Worm (Caenorhabditis elegans) whole organism, L2 larva: ENCODE results near the gene sex-1.

Source experiments
- C34F6.9 ChIP-seq: fragments of 150-350 bp; optimal IDR thresholded peaks from 2 replicates; lab custom pipeline; 2014; ENCODE audit warnings: missing biosample characterization, missing genetic modification characterization
- F13H6.1 ChIP-seq: sonication (generic microtip); optimal IDR thresholded peaks from 2 replicates; lab custom pipeline; 2016; ENCODE audit warnings: missing genetic modification characterization, missing compliant biosample characterization
- R02D3.7 ChIP-seq: fragments of 150-350 bp; optimal IDR thresholded peaks from 2 replicates; lab custom pipeline; 2014; ENCODE audit warnings: missing biosample characterization, missing genetic modification characterization
- Y55F3AM.14 ChIP-seq: fragments of 200-800 bp; sonication (Bioruptor generic); optimal IDR thresholded peaks from 2 replicates; lab custom pipeline; 2018; ENCODE audit warnings: mild to moderate bottlenecking, missing genetic modification characterization, missing compliant biosample characterization
- ZK546.5 ChIP-seq: sonication (generic microtip); optimal IDR thresholded peaks from 2 replicates; lab custom pipeline; 2017; ENCODE audit warnings: missing biosample characterization, missing genetic modification characterization
- alr-1 ChIP-seq: fragments of 150-350 bp; optimal IDR thresholded peaks from 2 replicates; lab custom pipeline; 2014; ENCODE audit warnings: missing biosample characterization, missing genetic modification characterization
- aly-2 ChIP-seq: fragments of 150-350 bp; optimal IDR thresholded peaks from 2 replicates; lab custom pipeline; 2014; ENCODE audit warnings: missing biosample characterization, missing genetic modification characterization
- ama-1 ChIP-seq: fragments of 150-350 bp; optimal IDR thresholded peaks from 2 replicates; lab custom pipeline; 2018; ENCODE audit warnings: inconsistent platforms
- blmp-1 ChIP-seq: sonication (generic microtip); optimal IDR thresholded peaks from 2 replicates; lab custom pipeline; 2017; ENCODE audit warnings: missing genetic modification characterization, mild to moderate bottlenecking, missing compliant biosample characterization, antibody characterized with exemption, moderate library complexity; ENCODE audit not compliant: insufficient read depth
- ceh-16 ChIP-seq: fragments of 150-350 bp; optimal IDR thresholded peaks from 2 replicates; lab custom pipeline; 2014; ENCODE audit warnings: missing biosample characterization, missing genetic modification characterization
- ceh-82 ChIP-seq: fragments of 150-350 bp; optimal IDR thresholded peaks from 2 replicates; lab custom pipeline; 2014; ENCODE audit warnings: missing biosample characterization, missing genetic modification characterization
- crh-2 ChIP-seq: sonication (generic microtip); optimal IDR thresholded peaks from 2 replicates; lab custom pipeline; 2017; ENCODE audit warnings: missing biosample characterization, missing genetic modification characterization
- dmd-4 ChIP-seq: sonication (generic microtip); optimal IDR thresholded peaks from 2 replicates; lab custom pipeline; 2017; ENCODE audit warnings: missing biosample characterization, missing genetic modification characterization
- egl-27 ChIP-seq: sonication (generic microtip); optimal IDR thresholded peaks from 3 replicates; lab custom pipeline; 2017; ENCODE audit warnings: missing biosample characterization, missing genetic modification reagents, missing genetic modification characterization
- elt-1 ChIP-seq: fragments of 150-350 bp; optimal IDR thresholded peaks from 2 replicates; lab custom pipeline; 2014; ENCODE audit warnings: missing biosample characterization, missing genetic modification characterization
- elt-3 ChIP-seq: sonication (generic microtip); optimal IDR thresholded peaks from 2 replicates; lab custom pipeline; 2017; ENCODE audit warnings: missing biosample characterization, missing genetic modification characterization
- fos-1 ChIP-seq: fragments of 150-350 bp; optimal IDR thresholded peaks from 2 replicates; lab custom pipeline; 2014; ENCODE audit warnings: missing biosample characterization, missing genetic modification characterization
- gmeb-1 ChIP-seq: fragments of 150-350 bp; optimal IDR thresholded peaks from 2 replicates; lab custom pipeline; 2014; ENCODE audit warnings: missing biosample characterization, missing genetic modification characterization
- lin-11 ChIP-seq: fragments of 150-350 bp; sonication (generic microtip); optimal IDR thresholded peaks from 2 replicates; lab custom pipeline; 2014; ENCODE audit warnings: missing biosample characterization, missing genetic modification characterization, inconsistent platforms, mixed read lengths
- lin-13 ChIP-seq: fragments of 150-350 bp; optimal IDR thresholded peaks from 2 replicates; lab custom pipeline; 2014; ENCODE audit warnings: missing biosample characterization, missing genetic modification reagents, missing genetic modification characterization
- lin-39 ChIP-seq: fragments of 150-350 bp; optimal IDR thresholded peaks from 2 replicates; lab custom pipeline; 2014; ENCODE audit warnings: missing biosample characterization, missing genetic modification reagents, missing genetic modification characterization
- lsy-2 ChIP-seq, 2 experiments: fragments of 150-350 bp in 1 of 2; sonication (generic microtip) in 1 of 2; optimal IDR thresholded peaks; 2 replicates each; lab custom pipeline; 2014 to 2017; ENCODE audit warnings: missing biosample characterization in 2 of 2, missing genetic modification characterization in 2 of 2
- mab-5 ChIP-seq: fragments of 150-350 bp; optimal IDR thresholded peaks from 2 replicates; lab custom pipeline; 2014; ENCODE audit warnings: missing biosample characterization, missing genetic modification characterization
- mbf-1 ChIP-seq: sonication (generic microtip); optimal IDR thresholded peaks from 2 replicates; lab custom pipeline; 2017; ENCODE audit warnings: missing biosample characterization, missing genetic modification characterization
- nhr-10 ChIP-seq: sonication (generic microtip); optimal IDR thresholded peaks from 2 replicates; lab custom pipeline; 2017; ENCODE audit warnings: missing biosample characterization, missing genetic modification characterization
- nhr-11 ChIP-seq: fragments of 150-350 bp; optimal IDR thresholded peaks from 2 replicates; lab custom pipeline; 2014; ENCODE audit warnings: missing biosample characterization, missing genetic modification characterization
- nhr-12 ChIP-seq: fragments of 150-350 bp; optimal IDR thresholded peaks from 2 replicates; lab custom pipeline; 2014; ENCODE audit warnings: missing biosample characterization, missing genetic modification characterization
- nhr-21 ChIP-seq: fragments of 150-350 bp; optimal IDR thresholded peaks from 2 replicates; lab custom pipeline; 2014; ENCODE audit warnings: missing biosample characterization, missing genetic modification characterization
- nhr-23 ChIP-seq: fragments of 150-350 bp; optimal IDR thresholded peaks from 2 replicates; lab custom pipeline; 2014; ENCODE audit warnings: missing biosample characterization, missing genetic modification reagents, missing genetic modification characterization
- nhr-25 ChIP-seq: fragments of 150-350 bp; sonication (generic microtip); optimal IDR thresholded peaks from 3 replicates; lab custom pipeline; 2014; ENCODE audit warnings: missing biosample characterization, missing genetic modification characterization
- nhr-6 ChIP-seq: fragments of 150-350 bp; optimal IDR thresholded peaks from 2 replicates; lab custom pipeline; 2014; ENCODE audit warnings: missing biosample characterization, missing genetic modification characterization
- nhr-77 ChIP-seq: fragments of 150-350 bp; optimal IDR thresholded peaks from 2 replicates; lab custom pipeline; 2014; ENCODE audit warnings: missing biosample characterization, missing genetic modification characterization
- peb-1 ChIP-seq: fragments of 150-350 bp; optimal IDR thresholded peaks from 2 replicates; lab custom pipeline; 2014; ENCODE audit warnings: missing biosample characterization, missing genetic modification characterization
- sem-4 ChIP-seq: fragments of 150-350 bp; optimal IDR thresholded peaks from 2 replicates; lab custom pipeline; 2014; ENCODE audit warnings: missing biosample characterization, missing genetic modification reagents, missing genetic modification characterization
- skn-1 ChIP-seq: sonication (generic microtip); optimal IDR thresholded peaks from 2 replicates; lab custom pipeline; 2017; ENCODE audit warnings: missing biosample characterization, missing genetic modification characterization
- sma-3 ChIP-seq: sonication (generic microtip); optimal IDR thresholded peaks from 2 replicates; lab custom pipeline; 2016; ENCODE audit warnings: missing genetic modification reagents, missing genetic modification characterization, missing compliant biosample characterization
- snpc-4 ChIP-seq: fragments of 150-350 bp; optimal IDR thresholded peaks from 2 replicates; lab custom pipeline; 2014; ENCODE audit warnings: missing biosample characterization, missing genetic modification characterization
- unc-39 ChIP-seq: fragments of 150-350 bp; optimal IDR thresholded peaks from 2 replicates; lab custom pipeline; 2014; ENCODE audit warnings: missing biosample characterization, missing genetic modification characterization
- unc-55 ChIP-seq: fragments of 150-350 bp; sonication (generic microtip); optimal IDR thresholded peaks from 3 replicates; lab custom pipeline; 2014; ENCODE audit warnings: missing biosample characterization, missing genetic modification reagents, missing genetic modification characterization
- unc-62 ChIP-seq: fragments of 150-350 bp; optimal IDR thresholded peaks from 2 replicates; lab custom pipeline; 2014; ENCODE audit warnings: missing biosample characterization, missing genetic modification reagents, missing genetic modification characterization
- zag-1 ChIP-seq: fragments of 150-350 bp; optimal IDR thresholded peaks from 2 replicates; lab custom pipeline; 2014; ENCODE audit warnings: missing biosample characterization, missing genetic modification characterization
- ztf-1 ChIP-seq: fragments of 200-800 bp; sonication (Bioruptor generic); conservative IDR thresholded peaks from 2 replicates; pipeline ENCODE4 v1.3.6; 2022; ENCODE audit warnings: missing genetic modification characterization, missing compliant biosample characterization
- ztf-4 ChIP-seq: fragments of 150-350 bp; optimal IDR thresholded peaks from 2 replicates; lab custom pipeline; 2014; ENCODE audit warnings: missing biosample characterization, missing genetic modification characterization

Gene sex-1

DNA sequence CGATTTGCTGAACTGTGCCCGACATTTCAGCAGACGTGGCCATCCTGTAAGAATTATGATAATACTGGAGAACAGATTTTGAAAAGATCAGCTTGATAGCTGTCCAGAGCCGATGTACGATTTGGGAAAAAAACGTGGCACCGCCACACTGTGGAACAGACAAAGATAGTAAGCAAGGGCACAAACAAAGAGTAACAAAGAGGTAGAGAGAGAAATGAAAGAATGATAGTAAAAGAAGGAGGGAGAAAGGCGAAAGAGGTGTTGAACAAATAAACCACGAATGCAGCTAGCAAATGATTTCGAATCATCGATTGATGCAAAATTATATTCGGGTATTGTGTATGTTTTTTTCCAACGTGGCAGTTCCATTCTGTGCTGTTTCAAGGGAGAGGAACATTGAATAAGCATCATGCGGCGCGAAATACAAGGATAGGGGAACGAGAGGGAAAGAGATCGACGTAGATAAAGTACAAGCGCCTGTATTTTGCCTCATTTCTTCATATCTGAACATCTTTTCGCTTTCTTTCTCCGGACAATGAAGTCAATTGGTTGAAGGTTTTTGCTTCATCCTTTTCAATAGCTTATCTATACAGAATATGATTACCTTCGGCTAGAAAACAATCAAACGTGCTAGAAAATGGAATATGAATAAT, 23.0 kb upstream of the sex-1 start, which contains the start of gene C14H10.3:
Gene C14H10.3, minus strand, starts transcription at position 44 of the 653 bp plus-strand sequence.
- no peak for TF ChIP-seq lin-39
- peak; percentile 5 for TF ChIP-seq fos-1
- TF ChIP-seq crh-2 (tag; lab: Kevin White, UChicago): peak; percentile 41
- peak; percentile 69 for TF ChIP-seq blmp-1

DNA sequence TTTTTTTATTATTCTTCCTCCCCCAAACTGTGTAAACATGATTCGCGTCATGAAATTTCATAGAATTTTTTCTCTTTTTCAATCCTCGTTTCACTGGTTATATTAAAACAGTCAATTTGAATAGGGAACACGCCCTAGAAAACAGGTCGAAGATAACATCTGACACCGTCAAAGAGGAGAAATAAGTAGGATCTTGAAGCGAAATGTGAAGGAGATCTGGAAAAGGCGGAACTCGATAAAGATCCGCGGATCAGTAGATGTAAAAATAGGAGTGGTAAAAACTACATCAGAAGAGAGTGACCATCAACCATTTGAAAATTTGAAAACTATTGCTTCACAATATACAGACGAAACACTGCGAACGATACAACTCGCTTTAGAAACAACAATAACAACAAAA, 22.0 kb upstream of the sex-1 start:
- TF ChIP-seq elt-1 (tag; lab: Kevin White, UChicago): peak; percentile 66
- no peak for TF ChIP-seq mbf-1
- TF ChIP-seq nhr-11 (tag; lab: Kevin White, UChicago): no peak
- TF ChIP-seq nhr-25 (tag; lab: Kevin White, UChicago): peak; percentile 14

- no peak for TF ChIP-seq aly-2 (tag; lab: Kevin White, UChicago)
- no peak for TF ChIP-seq crh-2 (tag; lab: Kevin White, UChicago)
- no peak for TF ChIP-seq sma-3 (GFP tag; lab: Kevin White, UChicago)
- TF ChIP-seq ceh-16 (tag; lab: Kevin White, UChicago): no peak
- no peak for TF ChIP-seq sem-4
- TF ChIP-seq ama-1: no peak
- TF ChIP-seq, all 48 proteins: peak for 0
Measured at ce11 chrX:10225845-10226244, 20.6 kb upstream of the sex-1 start.

- no peak for TF ChIP-seq elt-3 (tag; lab: Kevin White, UChicago)
- TF ChIP-seq nhr-6: no peak
- TF ChIP-seq nhr-25 (tag; lab: Kevin White, UChicago): no peak
- TF ChIP-seq nhr-77 (tag; lab: Kevin White, UChicago): no peak
- TF ChIP-seq fos-1: no peak
- no peak for TF ChIP-seq lin-11 (tag; lab: Kevin White, UChicago)
- no peak for TF ChIP-seq nhr-10 (tag; lab: Kevin White, UChicago)
- TF ChIP-seq, all 48 proteins: peak for 0
Measured at ce11 chrX:10219184-10219705, 14.0 kb upstream of the sex-1 start.

DNA sequence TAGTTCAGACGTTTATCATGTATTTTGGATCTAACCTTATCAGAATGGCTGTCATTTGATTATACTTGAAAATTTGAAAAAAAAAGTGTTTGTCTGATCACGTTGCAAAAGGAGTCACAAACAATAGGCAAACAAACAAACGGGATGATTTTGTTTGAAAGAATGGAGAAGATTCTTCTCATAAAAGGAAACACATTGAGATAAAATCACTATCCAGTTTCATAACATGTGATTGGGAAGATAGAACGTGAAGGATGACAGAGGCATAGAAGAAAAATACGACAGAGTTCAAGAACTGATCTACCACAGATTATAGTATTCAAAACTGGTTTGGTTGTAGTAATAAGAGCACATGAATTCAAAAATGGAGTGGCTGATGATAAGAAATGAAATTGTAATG, 13.6 kb upstream of the sex-1 start, which contains the start of gene F44A6.5:
Gene F44A6.5, minus strand, starts transcription at position 151 of the 400 bp plus-strand sequence.
- peak; percentile 19 for TF ChIP-seq fos-1
- peak; percentile 37 for TF ChIP-seq F13H6.1 (tag; lab: Kevin White, UChicago)
- no peak for TF ChIP-seq lin-39
- no peak for TF ChIP-seq zag-1 (tag; lab: Kevin White, UChicago)
- TF ChIP-seq mbf-1: no peak
- peak; percentile 16 for TF ChIP-seq egl-27 (tag; lab: Kevin White, UChicago)
- no peak for TF ChIP-seq snpc-4
- no peak for TF ChIP-seq nhr-77 (tag; lab: Kevin White, UChicago)
- no peak for TF ChIP-seq ztf-4 (tag; lab: Kevin White, UChicago)
- peak; percentile 59 for TF ChIP-seq crh-2 (tag; lab: Kevin White, UChicago)
- TF ChIP-seq ceh-82 (tag; lab: Kevin White, UChicago): no peak
- TF ChIP-seq ceh-16 (tag; lab: Kevin White, UChicago): no peak
- TF ChIP-seq Y55F3AM.14 (GFP tag; lab: Kevin White, UChicago): no peak
- no peak for TF ChIP-seq lin-13
- no peak for TF ChIP-seq C34F6.9 (tag; lab: Kevin White, UChicago)
- TF ChIP-seq elt-3 (tag; lab: Kevin White, UChicago): no peak
- peak; percentile 69 for TF ChIP-seq nhr-21 (tag; lab: Kevin White, UChicago)
- peak in 1 of 2 experiments; percentile 26 for TF ChIP-seq lsy-2 (tag; optimal IDR thresholded peaks at IDR 0.05; lab: Kevin White, UChicago)
- TF ChIP-seq dmd-4 (tag; lab: Kevin White, UChicago): no peak
- TF ChIP-seq unc-62 (GFP tag; lab: Kevin White, UChicago): no peak
- no peak for TF ChIP-seq nhr-10 (tag; lab: Kevin White, UChicago)
- TF ChIP-seq alr-1: no peak
- no peak for TF ChIP-seq unc-39 (tag; lab: Kevin White, UChicago)
- no peak for TF ChIP-seq ztf-1 (GFP tag; lab: Robert Waterston, UW)
- TF ChIP-seq sma-3 (GFP tag; lab: Kevin White, UChicago): peak; percentile 49
- TF ChIP-seq ama-1: no peak
- TF ChIP-seq nhr-23 (tag; lab: Kevin White, UChicago): no peak
- TF ChIP-seq unc-55: no peak
- no peak for TF ChIP-seq ZK546.5 (tag; lab: Kevin White, UChicago)
- no peak for TF ChIP-seq skn-1
- no peak for TF ChIP-seq R02D3.7 (tag; lab: Kevin White, UChicago)
- no peak for TF ChIP-seq sem-4
- TF ChIP-seq nhr-11 (tag; lab: Kevin White, UChicago): no peak
- peak; percentile 31 for TF ChIP-seq gmeb-1 (tag; lab: Kevin White, UChicago)
- TF ChIP-seq elt-1 (tag; lab: Kevin White, UChicago): no peak
- no peak for TF ChIP-seq nhr-12
- TF ChIP-seq nhr-6: no peak
- TF ChIP-seq aly-2 (tag; lab: Kevin White, UChicago): no peak
- TF ChIP-seq peb-1: no peak
- TF ChIP-seq lin-11 (tag; lab: Kevin White, UChicago): no peak
- no peak for TF ChIP-seq mab-5 (tag; lab: Kevin White, UChicago)
